Worm (Caenorhabditis elegans): Measurements from ENCODE around the gene C16C10.4.

Gene C16C10.4

DNA sequence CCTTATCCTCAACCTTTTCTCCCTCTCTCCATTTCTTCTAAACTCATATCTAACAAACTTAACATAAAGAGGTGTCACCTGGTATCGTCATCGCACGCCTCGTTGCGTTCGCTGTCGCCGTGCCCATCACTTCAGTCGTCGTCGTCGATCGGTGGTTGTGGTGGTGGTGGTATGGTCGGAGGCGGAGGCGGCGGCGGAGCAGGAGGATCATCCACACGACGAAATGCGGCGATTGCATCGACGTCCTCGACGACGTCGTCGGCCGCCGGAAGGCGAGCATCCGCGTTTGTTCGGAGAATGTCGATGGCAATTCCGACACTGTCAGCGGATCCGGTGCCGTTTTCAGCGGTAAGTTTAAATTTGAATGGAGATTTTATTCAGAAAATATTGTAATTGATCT, 37.1 kb upstream of the C16C10.4 start:
- no peak for TF ChIP-seq nhr-237 (tag; optimal IDR thresholded peaks at IDR 0.05)
- TF ChIP-seq nhr-76 (tag; optimal IDR thresholded peaks at IDR 0.05) = no peak
- no peak for TF ChIP-seq bed-3 (GFP tag; optimal IDR thresholded peaks at IDR 0.05)
- TF ChIP-seq nhr-28 (tag; optimal IDR thresholded peaks at IDR 0.05) = no peak
- no peak for TF ChIP-seq sptf-1 (tag; optimal IDR thresholded peaks at IDR 0.05)
- TF ChIP-seq drap-1 (GFP tag; optimal IDR thresholded peaks at IDR 0.05) = no peak
- TF ChIP-seq unc-62 (GFP tag; optimal IDR thresholded peaks at IDR 0.05) = no peak
- TF ChIP-seq cnd-1 (tag; optimal IDR thresholded peaks at IDR 0.05) = no peak
- no peak for TF ChIP-seq flh-1 (GFP tag; optimal IDR thresholded peaks at IDR 0.05)
- no peak for TF ChIP-seq ztf-11 (tag; optimal IDR thresholded peaks at IDR 0.05)
- TF ChIP-seq elt-3 (tag; optimal IDR thresholded peaks at IDR 0.05) = no peak
- TF ChIP-seq blmp-1 (tag; optimal IDR thresholded peaks at IDR 0.05) = no peak
- TF ChIP-seq ham-2 (GFP tag; optimal IDR thresholded peaks at IDR 0.05) = no peak
- TF ChIP-seq mab-5 (tag; optimal IDR thresholded peaks at IDR 0.05) = no peak
- TF ChIP-seq ceh-39 (tag; optimal IDR thresholded peaks at IDR 0.05) = no peak
- no peak for TF ChIP-seq elt-1 (tag; optimal IDR thresholded peaks at IDR 0.05; ENCODE audit: borderline replicate concordance, insufficient read depth)
- no peak for TF ChIP-seq lsy-2 (tag; optimal IDR thresholded peaks at IDR 0.05)

DNA sequence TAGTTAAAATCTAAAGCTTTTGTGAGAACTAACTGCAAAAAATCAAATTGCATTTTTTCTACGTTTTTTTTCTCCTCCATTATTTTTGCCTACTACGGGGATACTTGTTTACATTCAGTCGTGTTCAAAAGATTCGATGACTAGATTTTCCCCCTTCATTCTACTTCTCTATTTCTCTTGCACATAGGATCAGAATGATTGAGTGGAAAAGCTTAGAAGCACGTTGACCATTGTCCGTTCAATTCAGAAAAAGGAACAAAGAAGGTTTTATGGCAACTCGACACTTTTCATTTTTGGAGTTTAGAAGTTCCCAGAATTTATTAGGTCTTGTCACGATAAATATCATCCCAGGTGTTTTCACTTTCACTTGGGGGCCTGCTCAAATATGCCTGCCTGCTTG, 34.0 kb upstream of the C16C10.4 start:
- TF ChIP-seq hlh-1 (tag; optimal IDR thresholded peaks at IDR 0.05) (no peak), M03D4.4 (tag; optimal IDR thresholded peaks at IDR 0.05) (no peak), ces-1 (GFP tag; optimal IDR thresholded peaks at IDR 0.05) (no peak), elt-3 (tag; optimal IDR thresholded peaks at IDR 0.05) (no peak), unc-62 (GFP tag; optimal IDR thresholded peaks at IDR 0.05) (no peak), mls-2 (tag; optimal IDR thresholded peaks at IDR 0.05) (no peak), flh-1 (GFP tag; optimal IDR thresholded peaks at IDR 0.05) (no peak), bed-3 (GFP tag; optimal IDR thresholded peaks at IDR 0.05) (no peak)

DNA sequence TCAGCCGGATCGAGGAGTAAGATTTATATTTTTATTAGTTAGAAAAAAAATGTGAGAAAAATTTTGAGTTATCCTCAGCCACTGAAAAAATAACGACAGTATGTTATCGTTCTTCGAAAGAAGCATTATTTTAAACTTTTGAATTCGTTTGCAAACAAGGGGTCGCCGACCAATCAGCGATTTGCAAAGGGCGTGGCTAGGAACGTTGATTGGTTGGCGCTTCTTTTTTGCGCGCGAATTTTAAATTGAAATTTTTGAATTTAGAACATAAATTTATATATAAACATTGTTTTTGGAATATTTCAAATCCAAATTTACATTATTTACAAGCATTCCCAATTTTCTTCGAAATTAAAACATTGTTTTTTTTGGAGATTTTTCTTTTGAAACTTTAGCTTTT, 28.0 kb upstream of the C16C10.4 start:
- TF ChIP-seq nhr-76 (tag; optimal IDR thresholded peaks at IDR 0.05) (no peak), ces-1 (GFP tag; optimal IDR thresholded peaks at IDR 0.05) (no peak), zip-8 (tag; optimal IDR thresholded peaks at IDR 0.05) (no peak), bed-3 (GFP tag; optimal IDR thresholded peaks at IDR 0.05) (no peak), lin-32 (GFP tag; optimal IDR thresholded peaks at IDR 0.05) (no peak), nhr-28 (tag; optimal IDR thresholded peaks at IDR 0.05) (no peak), drap-1 (GFP tag; optimal IDR thresholded peaks at IDR 0.05) (no peak)

DNA sequence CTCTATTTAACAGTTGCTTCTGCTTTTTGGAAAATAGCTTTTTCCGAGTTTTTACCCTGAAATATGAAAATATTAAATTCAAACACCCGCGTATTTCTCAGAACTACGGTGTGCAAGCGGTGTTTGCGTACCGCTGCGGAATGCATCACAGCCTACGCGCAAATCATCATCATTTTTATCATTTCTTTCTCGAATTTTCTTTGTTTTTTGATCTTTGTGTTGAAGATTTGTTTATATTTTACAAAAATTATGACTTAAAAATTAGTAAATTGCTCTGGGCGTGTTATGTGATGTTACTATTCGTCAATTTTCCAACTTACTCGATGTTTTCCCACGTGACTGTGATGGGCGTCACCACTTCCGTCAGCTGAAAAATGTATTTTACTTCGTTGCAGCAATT, 20.2 kb upstream of the C16C10.4 start:
- TF ChIP-seq nhr-237 (tag; optimal IDR thresholded peaks at IDR 0.05) (peak; percentile 26), elt-3 (tag; optimal IDR thresholded peaks at IDR 0.05) (no peak), ceh-43 (GFP tag; optimal IDR thresholded peaks at IDR 0.05) (no peak), snpc-4 (tag; optimal IDR thresholded peaks at IDR 0.05) (no peak), drap-1 (GFP tag; optimal IDR thresholded peaks at IDR 0.05) (peak; percentile 3), ceh-39 (tag; optimal IDR thresholded peaks at IDR 0.05) (peak; percentile 25), mep-1 (tag; optimal IDR thresholded peaks at IDR 0.05) (peak; percentile 68), lsy-2 (tag; optimal IDR thresholded peaks at IDR 0.05) (peak; percentile 97), blmp-1 (tag; optimal IDR thresholded peaks at IDR 0.05) (no peak)

DNA sequence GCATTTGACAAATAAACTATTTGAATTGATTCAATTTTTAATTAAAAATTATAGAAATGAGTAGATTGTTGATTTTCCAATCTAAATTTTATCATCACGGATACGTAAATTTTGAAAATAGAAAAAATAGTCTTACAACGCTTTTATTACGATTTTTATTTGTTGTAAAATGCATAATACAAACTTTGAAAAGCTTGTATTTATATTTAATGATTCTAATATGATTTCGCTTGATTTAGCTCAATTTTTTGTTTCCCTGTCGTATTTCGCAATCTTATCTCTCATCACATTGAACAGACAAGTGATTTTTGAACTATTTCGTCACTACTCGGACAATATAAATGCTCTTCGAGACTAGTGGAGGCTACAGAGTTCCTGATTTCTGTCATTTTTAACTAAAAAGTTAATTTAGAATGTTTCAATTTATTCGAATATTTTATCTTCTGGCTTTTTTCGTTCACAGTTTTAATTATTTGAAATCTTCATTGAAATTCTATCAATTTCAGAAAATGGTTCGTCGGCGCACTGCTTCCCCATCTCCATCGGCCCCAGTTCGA, 19.5 kb upstream of the C16C10.4 start, which contains the start of the genes wht-3 and har-1:
wht-3 (minus strand) TSS at position 51 of the 557 bp plus-strand sequence.
har-1 (plus strand) TSS at position 507 of the 557 bp plus-strand sequence.
- TF ChIP-seq tbx-8 (GFP tag; optimal IDR thresholded peaks at IDR 0.05) (no peak), drap-1 (GFP tag; optimal IDR thresholded peaks at IDR 0.05) (no peak), flh-1 (GFP tag; optimal IDR thresholded peaks at IDR 0.05) (no peak), pha-4 (tag; optimal IDR thresholded peaks at IDR 0.05) (no peak), ces-1 (GFP tag; optimal IDR thresholded peaks at IDR 0.05) (no peak), ceh-39 (tag; optimal IDR thresholded peaks at IDR 0.05) (no peak), lsy-2 (tag; optimal IDR thresholded peaks at IDR 0.05) (no peak), nhr-28 (tag; optimal IDR thresholded peaks at IDR 0.05) (no peak), ceh-83 (GFP tag; optimal IDR thresholded peaks at IDR 0.05) (no peak), mep-1 (tag; optimal IDR thresholded peaks at IDR 0.05) (no peak)

DNA sequence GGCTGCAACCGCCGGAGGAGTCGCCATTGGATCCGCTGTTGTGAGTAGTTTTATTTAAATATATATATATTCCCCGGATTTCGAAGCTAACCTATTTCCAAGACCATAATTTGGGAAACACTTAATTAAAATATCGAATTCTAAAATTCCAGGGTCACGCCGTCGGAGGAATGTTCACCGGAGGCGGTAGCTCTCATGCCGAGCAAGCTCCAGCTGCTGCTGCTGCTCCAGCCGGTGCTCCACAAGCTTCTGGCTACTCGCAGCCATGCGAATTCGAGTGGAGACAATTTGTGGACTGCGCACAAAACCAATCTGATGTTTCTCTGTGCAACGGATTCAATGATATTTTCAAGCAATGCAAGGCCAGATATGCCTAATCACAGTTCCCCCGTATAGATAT, 18.8 kb upstream of the C16C10.4 start:
- TF ChIP-seq ham-2 (GFP tag; optimal IDR thresholded peaks at IDR 0.05) (no peak), lsy-2 (tag; optimal IDR thresholded peaks at IDR 0.05) (no peak)

Measured in whole organism, mixed stage, embryonic.